Worm (Caenorhabditis elegans) whole organism, mixed stage, embryonic: Measurements from ENCODE around the gene F45D3.4.
A peak's percentile ranks its signal among the peaks of the same experiment; 100 is the strongest.

ENCODE experiments used
- M03D4.4 ChIP-seq: sonication (generic microtip); optimal IDR thresholded peaks from 2 replicates; lab custom pipeline; 2017; ENCODE audit warnings: mild to moderate bottlenecking, missing genetic modification characterization, missing compliant biosample characterization
- bed-3 ChIP-seq: fragments of 200-800 bp; sonication (Bioruptor generic); optimal IDR thresholded peaks from 3 replicates; lab custom pipeline; 2018; ENCODE audit warnings: mild to moderate bottlenecking, missing genetic modification characterization, moderate library complexity, missing compliant biosample characterization
- blmp-1 ChIP-seq: fragments of 150-350 bp; optimal IDR thresholded peaks from 2 replicates; lab custom pipeline; 2014; ENCODE audit warnings: missing biosample characterization, missing genetic modification characterization
- ceh-39 ChIP-seq: fragments of 150-350 bp; optimal IDR thresholded peaks from 2 replicates; lab custom pipeline; 2014; ENCODE audit warnings: missing biosample characterization, missing genetic modification characterization
- ceh-43 ChIP-seq: fragments of 200-800 bp; sonication (Bioruptor generic); optimal IDR thresholded peaks from 2 replicates; lab custom pipeline; 2018; ENCODE audit warnings: mild to moderate bottlenecking, missing genetic modification characterization, moderate library complexity, missing compliant biosample characterization
- ceh-83 ChIP-seq: fragments of 200-800 bp; sonication (Bioruptor generic); optimal IDR thresholded peaks from 2 replicates; lab custom pipeline; 2018; ENCODE audit warnings: mild to moderate bottlenecking, missing genetic modification characterization, missing compliant biosample characterization
- ces-1 ChIP-seq: fragments of 150-350 bp; optimal IDR thresholded peaks from 2 replicates; lab custom pipeline; 2014; ENCODE audit warnings: missing biosample characterization, missing genetic modification reagents, missing genetic modification characterization
- cnd-1 ChIP-seq: fragments of 200-800 bp; sonication (Bioruptor generic); optimal IDR thresholded peaks from 2 replicates; lab custom pipeline; 2018; ENCODE audit warnings: mild to moderate bottlenecking, missing genetic modification characterization, missing compliant biosample characterization
- drap-1 ChIP-seq: fragments of 200-800 bp; sonication (Bioruptor generic); optimal IDR thresholded peaks from 3 replicates; lab custom pipeline; 2018; ENCODE audit warnings: mild to moderate bottlenecking, missing genetic modification characterization, missing compliant biosample characterization
- elt-1 ChIP-seq: sonication (generic microtip); optimal IDR thresholded peaks from 2 replicates; lab custom pipeline; 2017; ENCODE audit warnings: missing genetic modification characterization, mild to moderate bottlenecking, missing compliant biosample characterization, antibody characterized with exemption, moderate library complexity, borderline replicate concordance; ENCODE audit not compliant: insufficient read depth
- elt-3 ChIP-seq: fragments of 150-350 bp; optimal IDR thresholded peaks from 2 replicates; lab custom pipeline; 2014; ENCODE audit warnings: missing biosample characterization, missing genetic modification characterization
- flh-1 ChIP-seq: fragments of 200-800 bp; sonication (Bioruptor generic); optimal IDR thresholded peaks from 2 replicates; lab custom pipeline; 2018; ENCODE audit warnings: mild to moderate bottlenecking, missing genetic modification characterization, moderate library complexity, missing compliant biosample characterization
- ham-2 ChIP-seq: fragments of 200-800 bp; sonication (Bioruptor generic); optimal IDR thresholded peaks from 2 replicates; lab custom pipeline; 2018; ENCODE audit warnings: mild to moderate bottlenecking, missing genetic modification characterization, missing compliant biosample characterization
- hlh-1 ChIP-seq: fragments of 150-350 bp; optimal IDR thresholded peaks from 2 replicates; lab custom pipeline; 2014; ENCODE audit warnings: missing biosample characterization, missing genetic modification reagents, missing genetic modification characterization
- lin-13 ChIP-seq: fragments of 150-350 bp; optimal IDR thresholded peaks from 2 replicates; lab custom pipeline; 2014; ENCODE audit warnings: missing biosample characterization, missing genetic modification characterization
- lin-32 ChIP-seq: fragments of 200-800 bp; sonication (Bioruptor generic); optimal IDR thresholded peaks from 2 replicates; lab custom pipeline; 2018; ENCODE audit warnings: mild to moderate bottlenecking, missing genetic modification characterization, missing compliant biosample characterization
- lsy-2 ChIP-seq: fragments of 150-350 bp; optimal IDR thresholded peaks from 2 replicates; lab custom pipeline; 2014; ENCODE audit warnings: missing biosample characterization, missing genetic modification characterization
- mep-1 ChIP-seq: fragments of 150-350 bp; optimal IDR thresholded peaks from 2 replicates; lab custom pipeline; 2017; ENCODE audit warnings: missing biosample characterization, missing genetic modification reagents, missing genetic modification characterization, inconsistent platforms
- mls-2 ChIP-seq: sonication (generic microtip); optimal IDR thresholded peaks from 2 replicates; lab custom pipeline; 2016; ENCODE audit warnings: mild to moderate bottlenecking, missing genetic modification characterization, moderate library complexity, missing compliant biosample characterization
- nhr-12 ChIP-seq: fragments of 150-350 bp; optimal IDR thresholded peaks from 2 replicates; lab custom pipeline; 2014; ENCODE audit warnings: missing biosample characterization, missing genetic modification characterization
- nhr-237 ChIP-seq: fragments of 150-350 bp; optimal IDR thresholded peaks from 2 replicates; lab custom pipeline; 2014; ENCODE audit warnings: missing biosample characterization, missing genetic modification characterization
- nhr-76 ChIP-seq: sonication (generic microtip); optimal IDR thresholded peaks from 2 replicates; lab custom pipeline; 2017; ENCODE audit warnings: missing biosample characterization, missing genetic modification characterization
- pha-4 ChIP-seq: fragments of 150-350 bp; optimal IDR thresholded peaks from 2 replicates; lab custom pipeline; 2018; ENCODE audit warnings: missing biosample characterization, missing genetic modification reagents, missing genetic modification characterization
- sem-2 ChIP-seq: fragments of 200-800 bp; sonication (Bioruptor generic); optimal IDR thresholded peaks from 2 replicates; lab custom pipeline; 2018; ENCODE audit warnings: mild to moderate bottlenecking, missing genetic modification characterization, missing compliant biosample characterization
- snpc-4 ChIP-seq: fragments of 150-350 bp; optimal IDR thresholded peaks from 2 replicates; lab custom pipeline; 2014; ENCODE audit warnings: missing biosample characterization, missing genetic modification characterization
- sptf-1 ChIP-seq: sonication (generic microtip); optimal IDR thresholded peaks from 2 replicates; lab custom pipeline; 2017; ENCODE audit warnings: mild to moderate bottlenecking, missing genetic modification characterization, moderate library complexity, missing compliant biosample characterization
- tbx-8 ChIP-seq: fragments of 200-800 bp; sonication (Bioruptor generic); optimal IDR thresholded peaks from 2 replicates; lab custom pipeline; 2018; ENCODE audit warnings: mild to moderate bottlenecking, missing genetic modification characterization, moderate library complexity, missing compliant biosample characterization
- unc-120 ChIP-seq: sonication (generic microtip); optimal IDR thresholded peaks from 2 replicates; lab custom pipeline; 2017; ENCODE audit warnings: missing genetic modification characterization, missing compliant biosample characterization; ENCODE audit not compliant: poor library complexity, severe bottlenecking
- unc-39 ChIP-seq: fragments of 150-350 bp; optimal IDR thresholded peaks from 2 replicates; lab custom pipeline; 2014; ENCODE audit warnings: missing biosample characterization, missing genetic modification characterization
- unc-62 ChIP-seq: fragments of 150-350 bp; optimal IDR thresholded peaks from 2 replicates; lab custom pipeline; 2014; ENCODE audit warnings: missing biosample characterization, missing genetic modification reagents, missing genetic modification characterization
- zip-8 ChIP-seq: fragments of 150-350 bp; optimal IDR thresholded peaks from 2 replicates; lab custom pipeline; 2014; ENCODE audit warnings: missing biosample characterization, missing genetic modification characterization
- ztf-11 ChIP-seq: fragments of 150-350 bp; optimal IDR thresholded peaks from 2 replicates; lab custom pipeline; 2014; ENCODE audit warnings: missing biosample characterization, missing genetic modification characterization

The F45D3.4 gene

ce11 chrV:12526758-12527157 lies 26.2 kb downstream of the F45D3.4 start, which contains the start of gene F45D3.1:
TSS of gene F45D3.1 (plus strand) at chrV:12527058.
- TF ChIP-seq lin-13 (tag; lab: Kevin White, UChicago) = no peak
- TF ChIP-seq lsy-2 (tag; lab: Kevin White, UChicago) = no peak
- TF ChIP-seq zip-8 (tag; lab: Kevin White, UChicago) = no peak
- no peak for TF ChIP-seq unc-120 (tag; lab: Kevin White, UChicago)
- TF ChIP-seq sptf-1 = no peak
- TF ChIP-seq nhr-76 (tag; lab: Kevin White, UChicago) = no peak
- no peak for TF ChIP-seq cnd-1 (tag; lab: Kevin White, UChicago)
- no peak for TF ChIP-seq ham-2 (GFP tag; lab: Kevin White, UChicago)
- TF ChIP-seq mep-1 (tag; lab: Kevin White, UChicago) = no peak
- TF ChIP-seq unc-39 = no peak

- TF ChIP-seq ceh-83 (GFP tag; lab: Kevin White, UChicago) = no peak
- TF ChIP-seq nhr-76 (tag; lab: Kevin White, UChicago) = no peak
- TF ChIP-seq elt-1 (tag; lab: Kevin White, UChicago) = no peak
- no peak for TF ChIP-seq unc-120 (tag; lab: Kevin White, UChicago)
- no peak for TF ChIP-seq lin-13 (tag; lab: Kevin White, UChicago)
- TF ChIP-seq nhr-12 (tag; lab: Kevin White, UChicago) = no peak
- TF ChIP-seq ces-1 (GFP tag; lab: Kevin White, UChicago) = no peak
- TF ChIP-seq mep-1 (tag; lab: Kevin White, UChicago) = no peak
- TF ChIP-seq unc-39 = no peak
- no peak for TF ChIP-seq snpc-4 (tag; lab: Kevin White, UChicago)
- TF ChIP-seq sptf-1 = no peak
- no peak for TF ChIP-seq pha-4 (tag; lab: Kevin White, UChicago)
Measured at ce11 chrV:12526124-12526523, 26.9 kb downstream of the F45D3.4 start.

ce11 chrV:12525526-12525925 lies 27.5 kb downstream of the F45D3.4 start, which contains the start of gene dyf-4:
TSS of gene dyf-4 (minus strand) at chrV:12525738.
- no peak for TF ChIP-seq drap-1 (GFP tag; lab: Kevin White, UChicago)
- peak; percentile 73 for TF ChIP-seq blmp-1 (tag; lab: Kevin White, UChicago)

ce11 chrV:12523356-12523755 lies 29.6 kb downstream of the F45D3.4 start:
- no peak for TF ChIP-seq mep-1 (tag; lab: Kevin White, UChicago)
- TF ChIP-seq zip-8 (tag; lab: Kevin White, UChicago) = no peak
- peak; percentile 24 for TF ChIP-seq hlh-1 (tag; lab: Kevin White, UChicago)
- no peak for TF ChIP-seq unc-120 (tag; lab: Kevin White, UChicago)
- no peak for TF ChIP-seq nhr-237 (tag; lab: Kevin White, UChicago)
- peak; percentile 76 for TF ChIP-seq unc-62 (GFP tag; lab: Kevin White, UChicago)
- no peak for TF ChIP-seq sptf-1
- no peak for TF ChIP-seq ces-1 (GFP tag; lab: Kevin White, UChicago)
- no peak for TF ChIP-seq pha-4 (tag; lab: Kevin White, UChicago)
- TF ChIP-seq lin-32 (GFP tag; lab: Kevin White, UChicago) = no peak
- no peak for TF ChIP-seq ceh-83 (GFP tag; lab: Kevin White, UChicago)
- TF ChIP-seq sem-2 (GFP tag; lab: Kevin White, UChicago) = no peak
- TF ChIP-seq ceh-43 (GFP tag; lab: Kevin White, UChicago) = no peak

- TF ChIP-seq elt-3 (tag; lab: Kevin White, UChicago) (no peak), sem-2 (GFP tag; lab: Kevin White, UChicago) (no peak), lsy-2 (tag; lab: Kevin White, UChicago) (no peak), hlh-1 (tag; lab: Kevin White, UChicago) (peak; percentile 93), bed-3 (GFP tag; lab: Kevin White, UChicago) (no peak), M03D4.4 (no peak), ham-2 (GFP tag; lab: Kevin White, UChicago) (no peak), tbx-8 (no peak), nhr-12 (tag; lab: Kevin White, UChicago) (no peak), mep-1 (tag; lab: Kevin White, UChicago) (no peak), ceh-43 (GFP tag; lab: Kevin White, UChicago) (no peak), zip-8 (tag; lab: Kevin White, UChicago) (no peak), cnd-1 (tag; lab: Kevin White, UChicago) (no peak), nhr-76 (tag; lab: Kevin White, UChicago) (no peak), mls-2 (tag; lab: Kevin White, UChicago) (no peak), ztf-11 (no peak), pha-4 (tag; lab: Kevin White, UChicago) (no peak), sptf-1 (no peak), ceh-39 (tag; lab: Kevin White, UChicago) (no peak), blmp-1 (tag; lab: Kevin White, UChicago) (no peak), unc-62 (GFP tag; lab: Kevin White, UChicago) (peak; percentile 79), flh-1 (GFP tag; lab: Kevin White, UChicago) (no peak), unc-120 (tag; lab: Kevin White, UChicago) (peak; percentile 84)
Measured at ce11 chrV:12518770-12519169, 34.2 kb downstream of the F45D3.4 start.
